Worm (Caenorhabditis elegans) whole organism, L1 larva: ENCODE data around the gene C08D8.1.

Experiments used
- ama-1 ChIP-seq: fragments of 150-350 bp; optimal IDR thresholded peaks from 2 replicates; lab custom pipeline; 2014
- egl-27 ChIP-seq, 2 experiments: fragments of 150-350 bp in 1 of 2; sonication (generic microtip); optimal IDR thresholded peaks; 3 replicates each; lab custom pipeline; 2017 to 2018; ENCODE audit warnings: missing biosample characterization in 2 of 2, missing genetic modification characterization in 2 of 2, missing genetic modification reagents in 2 of 2
- elt-3 ChIP-seq, 6 experiments: fragments of 150-350 bp in 1 of 6; sonication (generic microtip); optimal IDR thresholded peaks; 2 replicates each; lab custom pipeline; 2017 to 2018; ENCODE audit warnings: missing biosample characterization in 6 of 6, missing genetic modification characterization in 6 of 6, inconsistent platforms in 1 of 6
- fkh-10 ChIP-seq: sonication (generic microtip); optimal IDR thresholded peaks from 2 replicates; lab custom pipeline; 2017; ENCODE audit warnings: missing biosample characterization, missing genetic modification reagents, missing genetic modification characterization
- unc-86 ChIP-seq: sonication (generic microtip); optimal IDR thresholded peaks from 2 replicates; lab custom pipeline; 2016; ENCODE audit warnings: missing genetic modification characterization, missing compliant biosample characterization

DNA sequence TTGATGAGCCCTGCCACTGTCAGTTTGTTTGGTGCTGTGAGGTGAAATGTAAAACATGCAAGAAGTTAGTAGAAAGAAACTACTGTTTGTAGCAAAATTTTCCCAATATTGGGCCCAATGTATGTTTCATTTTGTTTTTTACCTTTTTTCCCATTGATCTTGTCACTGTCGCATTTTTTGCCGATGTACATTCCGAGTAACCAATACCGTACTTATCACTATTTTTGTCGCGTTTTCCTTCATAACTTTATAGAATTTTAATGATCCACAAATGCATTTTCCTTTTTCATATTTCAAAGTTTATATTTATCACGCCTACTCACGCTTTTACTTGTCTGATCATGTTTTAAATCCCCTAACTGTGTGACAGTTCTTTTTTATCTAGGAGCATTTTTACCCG is 12.2 kb downstream of the C08D8.1 start:
- no peak for TF ChIP-seq egl-27 (tag; optimal IDR thresholded peaks at IDR 0.05; lab: Kevin White, UChicago)
- no peak for TF ChIP-seq ama-1 (lab: Kevin White, UChicago)
- TF ChIP-seq elt-3 (tag; optimal IDR thresholded peaks at IDR 0.05; lab: Kevin White, UChicago), result no peak
- TF ChIP-seq unc-86 (tag; lab: Kevin White, UChicago), result no peak
- TF ChIP-seq fkh-10 (GFP tag; lab: Kevin White, UChicago), result no peak
